Worm (Caenorhabditis elegans) whole organism, young adult: ENCODE measurements around the gene rab-1.

ENCODE experiments used
- attf-3 ChIP-seq: fragments of 200-800 bp; sonication (Bioruptor generic); conservative IDR thresholded peaks from 2 replicates; pipeline ENCODE4 v1.3.6; 2022; ENCODE audit warnings: missing genetic modification reagents, missing genetic modification characterization, missing compliant biosample characterization
- chd-7 ChIP-seq: sonication (generic microtip); optimal IDR thresholded peaks from 2 replicates; lab custom pipeline; 2016; ENCODE audit warnings: mild to moderate bottlenecking, missing genetic modification characterization, moderate library complexity, missing compliant biosample characterization
- lag-1 ChIP-seq: fragments of 200-800 bp; sonication (Bioruptor generic); IDR thresholded peaks from 2 replicates; pipeline ENCODE4 v1.3.6; 2022; ENCODE audit warnings: missing genetic modification reagents, missing genetic modification characterization, missing compliant biosample characterization
- madf-3 ChIP-seq: fragments of 200-800 bp; sonication (Bioruptor generic); IDR thresholded peaks from 2 replicates; pipeline ENCODE4 v1.3.6; 2022; ENCODE audit warnings: missing genetic modification reagents, missing genetic modification characterization, missing compliant biosample characterization
- pha-4 ChIP-seq: fragments of 150-350 bp; sonication (generic microtip); optimal IDR thresholded peaks from 2 replicates; lab custom pipeline; 2014; ENCODE audit warnings: missing biosample characterization, missing genetic modification reagents, missing genetic modification characterization
- repo-1 ChIP-seq: sonication (generic microtip); optimal IDR thresholded peaks from 2 replicates; lab custom pipeline; 2017; ENCODE audit warnings: mild to moderate bottlenecking, missing genetic modification characterization, missing compliant biosample characterization

DNA sequence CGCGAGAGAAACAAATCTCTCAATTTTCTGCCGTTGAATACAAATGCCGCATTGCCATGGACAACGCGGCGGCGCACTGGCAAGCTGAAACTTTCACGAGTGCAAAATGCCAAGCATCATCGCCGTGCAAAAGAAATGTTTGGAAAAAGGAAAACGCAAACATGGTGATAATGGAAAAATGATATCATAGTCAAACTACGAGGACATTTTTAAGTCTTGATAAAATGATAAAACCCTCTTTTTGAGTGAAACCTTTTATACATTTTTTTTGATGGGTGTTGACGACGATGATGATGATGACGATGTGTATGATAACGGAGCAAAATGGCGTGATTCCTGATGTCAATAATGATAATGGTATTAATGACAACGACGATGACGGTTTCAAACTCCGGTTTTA, 23.5 kb upstream of the rab-1 start:
- TF ChIP-seq repo-1 (tag; lab: Kevin White, UChicago), result no peak
- TF ChIP-seq madf-3, result no peak
- TF ChIP-seq attf-3, result no peak
- no peak for TF ChIP-seq lag-1
- TF ChIP-seq chd-7, result no peak
- no peak for TF ChIP-seq pha-4 (tag; lab: Kevin White, UChicago)
